Fruit fly (Drosophila melanogaster): ENCODE measurements around the gene CG10561.

Gene CG10561

dm6 chr2L:19114183-19114776 is at the start of gene CG10561:
Gene CG10561 (plus strand): TSS chr2L:19114401.
- TF ChIP-seq bab1 (GFP tag; optimal IDR thresholded peaks at IDR 0.05) = peak; percentile 70
- no peak for TF ChIP-seq Clk (GFP tag; optimal IDR thresholded peaks at IDR 0.05)
- TF ChIP-seq kay (GFP tag; ENCODE audit: borderline replicate concordance) = no peak

dm6 chr2L:19064706-19065105 is 49.5 kb upstream of the CG10561 start, which contains the start of gene CG17343:
Gene CG17343 (plus strand): TSS chr2L:19064929.
- TF ChIP-seq Clk (GFP tag; optimal IDR thresholded peaks at IDR 0.05) (no peak), toe (GFP tag; optimal IDR thresholded peaks at IDR 0.05) (no peak), CG5204 (GFP tag; optimal IDR thresholded peaks at IDR 0.05) (no peak), tj (GFP tag; optimal IDR thresholded peaks at IDR 0.05) (no peak), cnc (optimal IDR thresholded peaks at IDR 0.05) (no peak), pad (GFP tag; optimal IDR thresholded peaks at IDR 0.05) (no peak), cic (GFP tag; optimal IDR thresholded peaks at IDR 0.05) (no peak), CG1620 (GFP tag; optimal IDR thresholded peaks at IDR 0.05) (no peak), CG12768 (GFP tag; optimal IDR thresholded peaks at IDR 0.05) (no peak), Crg-1 (GFP tag; optimal IDR thresholded peaks at IDR 0.05) (no peak), kay (GFP tag; ENCODE audit: borderline replicate concordance) (no peak), Hr96 (GFP tag; optimal IDR thresholded peaks at IDR 0.05) (no peak), Mnt (GFP tag; optimal IDR thresholded peaks at IDR 0.05) (no peak), bab1 (GFP tag; optimal IDR thresholded peaks at IDR 0.05) (no peak), ovo (GFP tag; optimal IDR thresholded peaks at IDR 0.05) (no peak), CG7101 (tag; optimal IDR thresholded peaks at IDR 0.05) (no peak), CG33017 (tag; optimal IDR thresholded peaks at IDR 0.05) (no peak), CG11617 (GFP tag; optimal IDR thresholded peaks at IDR 0.05) (no peak), CG14711 (tag; optimal IDR thresholded peaks at IDR 0.05) (no peak), CG7045 (GFP tag; optimal IDR thresholded peaks at IDR 0.05) (no peak)

dm6 chr2L:19068393-19068792 is 45.8 kb upstream of the CG10561 start:
- peak; percentile 32 for TF ChIP-seq pad (GFP tag; optimal IDR thresholded peaks at IDR 0.05)
- TF ChIP-seq CG33017 (tag; optimal IDR thresholded peaks at IDR 0.05) = no peak

- TF ChIP-seq pad (GFP tag; optimal IDR thresholded peaks at IDR 0.05) (no peak), tj (GFP tag; optimal IDR thresholded peaks at IDR 0.05) (no peak), CG12768 (GFP tag; optimal IDR thresholded peaks at IDR 0.05) (no peak), bab1 (GFP tag; optimal IDR thresholded peaks at IDR 0.05) (no peak), CG1620 (GFP tag; optimal IDR thresholded peaks at IDR 0.05) (no peak), ovo (GFP tag; optimal IDR thresholded peaks at IDR 0.05) (no peak), Clk (GFP tag; optimal IDR thresholded peaks at IDR 0.05) (no peak), CG14711 (tag; optimal IDR thresholded peaks at IDR 0.05) (no peak), CG7045 (GFP tag; optimal IDR thresholded peaks at IDR 0.05) (no peak)
Observed at dm6 chr2L:19069548-19070145, 44.6 kb upstream of the CG10561 start, which contains the start of gene CG10702. Gene CG10702 (minus strand): TSS chr2L:19069851.

- TF ChIP-seq CG12768 (GFP tag; optimal IDR thresholded peaks at IDR 0.05) = no peak
- no peak for TF ChIP-seq kay (GFP tag; ENCODE audit: borderline replicate concordance)
- no peak for TF ChIP-seq cnc (optimal IDR thresholded peaks at IDR 0.05)
- no peak for TF ChIP-seq CG7045 (GFP tag; optimal IDR thresholded peaks at IDR 0.05)
- no peak for TF ChIP-seq CG33017 (tag; optimal IDR thresholded peaks at IDR 0.05)
- TF ChIP-seq CG7101 (tag; optimal IDR thresholded peaks at IDR 0.05) = no peak
- TF ChIP-seq Mnt (GFP tag; optimal IDR thresholded peaks at IDR 0.05) = no peak
- TF ChIP-seq pad (GFP tag; optimal IDR thresholded peaks at IDR 0.05) = no peak
- TF ChIP-seq CG5204 (GFP tag; optimal IDR thresholded peaks at IDR 0.05) = no peak
- TF ChIP-seq Crg-1 (GFP tag; optimal IDR thresholded peaks at IDR 0.05) = no peak
- TF ChIP-seq Hr96 (GFP tag; optimal IDR thresholded peaks at IDR 0.05) = no peak
- TF ChIP-seq CG11617 (GFP tag; optimal IDR thresholded peaks at IDR 0.05) = no peak
- TF ChIP-seq cic (GFP tag; optimal IDR thresholded peaks at IDR 0.05) = no peak
- no peak for TF ChIP-seq ovo (GFP tag; optimal IDR thresholded peaks at IDR 0.05)
- TF ChIP-seq toe (GFP tag; optimal IDR thresholded peaks at IDR 0.05) = no peak
- no peak for TF ChIP-seq CG1620 (GFP tag; optimal IDR thresholded peaks at IDR 0.05)
- TF ChIP-seq CG14711 (tag; optimal IDR thresholded peaks at IDR 0.05) = no peak
Observed at dm6 chr2L:19071713-19072112, 42.5 kb upstream of the CG10561 start.

- TF ChIP-seq Mnt (GFP tag; optimal IDR thresholded peaks at IDR 0.05) (no peak), pad (GFP tag; optimal IDR thresholded peaks at IDR 0.05) (no peak), CG7101 (tag; optimal IDR thresholded peaks at IDR 0.05) (no peak), kay (GFP tag; ENCODE audit: borderline replicate concordance) (no peak), cnc (optimal IDR thresholded peaks at IDR 0.05) (no peak), CG5204 (GFP tag; optimal IDR thresholded peaks at IDR 0.05) (no peak), toe (GFP tag; optimal IDR thresholded peaks at IDR 0.05) (no peak), CG14711 (tag; optimal IDR thresholded peaks at IDR 0.05) (no peak), CG11617 (GFP tag; optimal IDR thresholded peaks at IDR 0.05) (no peak), CG7045 (GFP tag; optimal IDR thresholded peaks at IDR 0.05) (no peak), CG12768 (GFP tag; optimal IDR thresholded peaks at IDR 0.05) (no peak)
Observed at dm6 chr2L:19074099-19074828, 39.9 kb upstream of the CG10561 start, which contains the start of gene CG17572. Gene CG17572 (minus strand): TSS chr2L:19074149.
